Worm (Caenorhabditis elegans) whole organism, L3 larva: ENCODE data around the gene F22F7.4.

Source experiments
- R02D3.7 ChIP-seq: fragments of 150-350 bp; optimal IDR thresholded peaks from 2 replicates; lab custom pipeline; 2014; ENCODE audit warnings: missing biosample characterization, missing genetic modification characterization
- aly-2 ChIP-seq: fragments of 150-350 bp; optimal IDR thresholded peaks from 2 replicates; lab custom pipeline; 2014; ENCODE audit warnings: missing biosample characterization, missing genetic modification characterization
- ama-1 ChIP-seq: fragments of 150-350 bp; optimal IDR thresholded peaks from 2 replicates; lab custom pipeline; 2018
- ceh-16 ChIP-seq: sonication (generic microtip); optimal IDR thresholded peaks from 2 replicates; lab custom pipeline; 2017; ENCODE audit warnings: missing biosample characterization, missing genetic modification characterization
- ceh-28 ChIP-seq: fragments of 150-350 bp; optimal IDR thresholded peaks from 2 replicates; lab custom pipeline; 2014; ENCODE audit warnings: missing biosample characterization, missing genetic modification reagents, missing genetic modification characterization
- ceh-82 ChIP-seq: fragments of 150-350 bp; optimal IDR thresholded peaks from 2 replicates; lab custom pipeline; 2014; ENCODE audit warnings: missing biosample characterization, missing genetic modification characterization
- ceh-9 ChIP-seq: sonication (generic microtip); optimal IDR thresholded peaks from 2 replicates; lab custom pipeline; 2018; ENCODE audit warnings: missing biosample characterization, missing genetic modification characterization
- daf-12 ChIP-seq: fragments of 150-350 bp; optimal IDR thresholded peaks from 2 replicates; lab custom pipeline; 2014; ENCODE audit warnings: missing biosample characterization, missing genetic modification reagents, missing genetic modification characterization
- egl-5 ChIP-seq: fragments of 150-350 bp; optimal IDR thresholded peaks from 2 replicates; lab custom pipeline; 2017; ENCODE audit warnings: missing biosample characterization, missing genetic modification reagents, missing genetic modification characterization, inconsistent platforms
- elt-1 ChIP-seq: fragments of 150-350 bp; optimal IDR thresholded peaks from 2 replicates; lab custom pipeline; 2014; ENCODE audit warnings: missing biosample characterization, missing genetic modification characterization
- elt-2 ChIP-seq: sonication (generic microtip); optimal IDR thresholded peaks from 2 replicates; lab custom pipeline; 2016; ENCODE audit warnings: missing genetic modification reagents, mild to moderate bottlenecking, missing genetic modification characterization, missing compliant biosample characterization
- elt-3 ChIP-seq, 3 experiments: fragments of 150-350 bp in 1 of 3; sonication (generic microtip) in 2 of 3; optimal IDR thresholded peaks; 2 replicates in 2 of 3; 4 replicates in 1 of 3; lab custom pipeline; 2014 to 2017; ENCODE audit warnings: missing biosample characterization in 3 of 3, missing genetic modification characterization in 3 of 3
- eor-1 ChIP-seq, 2 experiments: fragments of 150-350 bp; optimal IDR thresholded peaks; 2 replicates each; lab custom pipeline; 2014 to 2018; ENCODE audit warnings: missing biosample characterization in 2 of 2, missing genetic modification characterization in 2 of 2
- fkh-10 ChIP-seq: sonication (generic microtip); optimal IDR thresholded peaks from 2 replicates; lab custom pipeline; 2017; ENCODE audit warnings: missing biosample characterization, missing genetic modification reagents, missing genetic modification characterization
- fos-1 ChIP-seq: fragments of 150-350 bp; optimal IDR thresholded peaks from 2 replicates; lab custom pipeline; 2014; ENCODE audit warnings: missing biosample characterization, missing genetic modification characterization
- hmg-11 ChIP-seq: sonication (generic microtip); optimal IDR thresholded peaks from 2 replicates; lab custom pipeline; 2016; ENCODE audit warnings: missing genetic modification characterization, missing compliant biosample characterization
- jun-1 ChIP-seq: fragments of 150-350 bp; optimal IDR thresholded peaks from 2 replicates; lab custom pipeline; 2014; ENCODE audit warnings: missing biosample characterization, missing genetic modification reagents, missing genetic modification characterization
- lin-39 ChIP-seq: fragments of 150-350 bp; optimal IDR thresholded peaks from 2 replicates; lab custom pipeline; 2018; ENCODE audit warnings: missing biosample characterization, missing genetic modification reagents, missing genetic modification characterization
- mdl-1 ChIP-seq: fragments of 150-350 bp; optimal IDR thresholded peaks from 2 replicates; lab custom pipeline; 2014; ENCODE audit warnings: missing biosample characterization, missing genetic modification characterization
- mml-1 ChIP-seq: fragments of 150-350 bp; sonication (generic microtip); optimal IDR thresholded peaks from 3 replicates; lab custom pipeline; 2014; ENCODE audit warnings: missing biosample characterization, missing genetic modification characterization
- nfya-1 ChIP-seq: sonication (generic microtip); optimal IDR thresholded peaks from 2 replicates; lab custom pipeline; 2017; ENCODE audit warnings: missing genetic modification characterization, mild to moderate bottlenecking, missing compliant biosample characterization, antibody characterized with exemption, moderate library complexity; ENCODE audit not compliant: insufficient read depth
- nhr-11 ChIP-seq: fragments of 150-350 bp; optimal IDR thresholded peaks from 2 replicates; lab custom pipeline; 2014; ENCODE audit warnings: missing biosample characterization, missing genetic modification characterization
- nhr-23 ChIP-seq: fragments of 150-350 bp; optimal IDR thresholded peaks from 2 replicates; lab custom pipeline; 2014; ENCODE audit warnings: missing biosample characterization, missing genetic modification reagents, missing genetic modification characterization
- nhr-25 ChIP-seq: sonication (generic microtip); optimal IDR thresholded peaks from 2 replicates; lab custom pipeline; 2017; ENCODE audit warnings: missing biosample characterization, missing genetic modification characterization
- nhr-28 ChIP-seq: fragments of 150-350 bp; optimal IDR thresholded peaks from 2 replicates; lab custom pipeline; 2014; ENCODE audit warnings: missing biosample characterization, missing genetic modification characterization
- nhr-67 ChIP-seq: fragments of 150-350 bp; optimal IDR thresholded peaks from 2 replicates; lab custom pipeline; 2014; ENCODE audit warnings: missing biosample characterization, missing genetic modification characterization
- nhr-77 ChIP-seq: fragments of 150-350 bp; optimal IDR thresholded peaks from 2 replicates; lab custom pipeline; 2014; ENCODE audit warnings: missing biosample characterization, missing genetic modification characterization
- pqm-1 ChIP-seq: fragments of 150-350 bp; optimal IDR thresholded peaks from 2 replicates; lab custom pipeline; 2017; ENCODE audit warnings: missing biosample characterization, missing genetic modification characterization, inconsistent platforms
- sea-2 ChIP-seq: fragments of 150-350 bp; sonication (generic microtip); optimal IDR thresholded peaks from 4 replicates; lab custom pipeline; 2014; ENCODE audit warnings: missing biosample characterization, missing genetic modification reagents, missing genetic modification characterization
- skn-1 ChIP-seq: fragments of 150-350 bp; optimal IDR thresholded peaks from 2 replicates; lab custom pipeline; 2014; ENCODE audit warnings: missing biosample characterization, missing genetic modification characterization
- snpc-4 ChIP-seq: fragments of 150-350 bp; optimal IDR thresholded peaks from 2 replicates; lab custom pipeline; 2014; ENCODE audit warnings: missing biosample characterization, missing genetic modification characterization
- tbx-2 ChIP-seq: sonication (generic microtip); optimal IDR thresholded peaks from 2 replicates; lab custom pipeline; 2016; ENCODE audit warnings: mild to moderate bottlenecking, missing genetic modification characterization, missing compliant biosample characterization
- unc-39 ChIP-seq: sonication (generic microtip); optimal IDR thresholded peaks from 4 replicates; lab custom pipeline; 2017; ENCODE audit warnings: missing biosample characterization, missing genetic modification characterization
- unc-62 ChIP-seq: fragments of 150-350 bp; sonication (generic microtip); optimal IDR thresholded peaks from 4 replicates; lab custom pipeline; 2014; ENCODE audit warnings: missing biosample characterization, missing genetic modification reagents, missing genetic modification characterization
- ztf-4 ChIP-seq: fragments of 150-350 bp; optimal IDR thresholded peaks from 2 replicates; lab custom pipeline; 2014; ENCODE audit warnings: missing biosample characterization, missing genetic modification characterization

The F22F7.4 gene

ce11 chrV:2067985-2068499 lies 37.8 kb downstream of the F22F7.4 start, which contains the start of gene lbp-9 (continued):
- TF ChIP-seq fkh-10 (GFP tag; lab: Kevin White, UChicago) (no peak), elt-3 (tag; optimal IDR thresholded peaks at IDR 0.05; lab: Kevin White, UChicago) (no peak), aly-2 (no peak), nhr-67 (no peak), nhr-77 (tag; lab: Kevin White, UChicago) (no peak), ztf-4 (no peak)

ce11 chrV:2067419-2067818 lies 38.5 kb downstream of the F22F7.4 start:
- no peak for TF ChIP-seq lin-39 (tag; lab: Kevin White, UChicago)
- TF ChIP-seq jun-1 (tag; lab: Kevin White, UChicago), result no peak
- no peak for TF ChIP-seq snpc-4 (tag; lab: Kevin White, UChicago)
- TF ChIP-seq pqm-1 (tag; lab: Kevin White, UChicago), result no peak
- no peak for TF ChIP-seq mdl-1 (tag; lab: Kevin White, UChicago)
- no peak for TF ChIP-seq ceh-82 (tag; lab: Kevin White, UChicago)

ce11 chrV:2066780-2067179 lies 39.1 kb downstream of the F22F7.4 start, which contains the start of gene nhr-86:
Gene nhr-86 (minus strand): TSS chrV:2066850.
- TF ChIP-seq elt-2 (tag; lab: Kevin White, UChicago) (peak; percentile 59), elt-1 (tag; lab: Kevin White, UChicago) (no peak), lin-39 (tag; lab: Kevin White, UChicago) (no peak), unc-62 (GFP tag; lab: Kevin White, UChicago) (no peak), ceh-16 (tag; lab: Kevin White, UChicago) (no peak), unc-39 (no peak), fos-1 (tag; lab: Kevin White, UChicago) (no peak), fkh-10 (GFP tag; lab: Kevin White, UChicago) (no peak), nhr-25 (tag; lab: Kevin White, UChicago) (no peak), sea-2 (GFP tag; lab: Kevin White, UChicago) (no peak), nhr-28 (tag; lab: Kevin White, UChicago) (no peak), ama-1 (lab: Kevin White, UChicago) (no peak), ztf-4 (no peak), elt-3 (tag; optimal IDR thresholded peaks at IDR 0.05; lab: Kevin White, UChicago) (no peak), hmg-11 (tag; lab: Kevin White, UChicago) (peak; percentile 34), ceh-28 (tag; lab: Kevin White, UChicago) (no peak), nfya-1 (tag; lab: Kevin White, UChicago) (peak; percentile 18), mml-1 (tag; lab: Kevin White, UChicago) (no peak), nhr-11 (tag; lab: Kevin White, UChicago) (no peak), ceh-9 (tag; lab: Kevin White, UChicago) (no peak), daf-12 (tag; lab: Kevin White, UChicago) (no peak)

ce11 chrV:2057324-2057723 lies 48.6 kb downstream of the F22F7.4 start, which contains the start of gene comt-3:
Gene comt-3 (plus strand): TSS chrV:2057537.
- TF ChIP-seq ceh-16 (tag; lab: Kevin White, UChicago) (no peak), egl-5 (tag; lab: Kevin White, UChicago) (no peak), skn-1 (tag; lab: Kevin White, UChicago) (no peak), ceh-82 (tag; lab: Kevin White, UChicago) (no peak), sea-2 (GFP tag; lab: Kevin White, UChicago) (no peak), daf-12 (tag; lab: Kevin White, UChicago) (no peak), fkh-10 (GFP tag; lab: Kevin White, UChicago) (no peak), nhr-23 (tag; lab: Kevin White, UChicago) (no peak), elt-2 (tag; lab: Kevin White, UChicago) (no peak), nhr-11 (tag; lab: Kevin White, UChicago) (no peak), eor-1 (tag; optimal IDR thresholded peaks at IDR 0.05; lab: Kevin White, UChicago) (no peak), aly-2 (no peak), elt-1 (tag; lab: Kevin White, UChicago) (no peak), tbx-2 (no peak), ama-1 (lab: Kevin White, UChicago) (no peak), R02D3.7 (tag; lab: Kevin White, UChicago) (no peak), ceh-28 (tag; lab: Kevin White, UChicago) (no peak), ceh-9 (tag; lab: Kevin White, UChicago) (no peak), jun-1 (tag; lab: Kevin White, UChicago) (no peak)
- TF ChIP-seq, all 47 proteins: peak for 0
